Worm (Caenorhabditis elegans): Measurements from ENCODE around the gene nol-9.

The nol-9 gene

ce11 chrIV:13474132-13474531, 51.8 kb downstream of the nol-9 start, which contains the start of gene Y38H8A.2:
Y38H8A.2 (plus strand) TSS chrIV:13474432.
- no peak for TF ChIP-seq unc-62 (GFP tag; optimal IDR thresholded peaks at IDR 0.05)

All from whole organism, dauer.